Fruit fly (Drosophila melanogaster): Measurements from ENCODE around the gene CG45067.
A peak's percentile ranks its signal among the peaks of the same experiment; 100 is the strongest.

Gene CG45067

dm6 chr3L:3124519-3124918 lies 10.3 kb upstream of the CG45067 start:
- TF ChIP-seq Med (GFP tag): peak; percentile 66
- TF ChIP-seq ab (GFP tag; optimal IDR thresholded peaks at IDR 0.05): no peak
- peak; percentile 45 for TF ChIP-seq grau (tag; optimal IDR thresholded peaks at IDR 0.05)
- no peak for TF ChIP-seq H2.0 (GFP tag; IDR thresholded peaks at IDR 0.05)
- TF ChIP-seq Oaz (GFP tag; IDR thresholded peaks at IDR 0.05): 0 out of 2 replicates have a peak, but pooled peaks have one; percentile 16

dm6 chr3L:3122688-3123316 lies 8.5 kb upstream of the CG45067 start:
- peak; percentile 54 for TF ChIP-seq gem (tag; optimal IDR thresholded peaks at IDR 0.05)
- no peak for TF ChIP-seq CG34422 (GFP tag; IDR thresholded peaks at IDR 0.05)
- TF ChIP-seq crol (GFP tag; IDR thresholded peaks at IDR 0.05): peak; percentile 94
- TF ChIP-seq CG12391 (tag; optimal IDR thresholded peaks at IDR 0.05): no peak
- no peak for TF ChIP-seq scrt (GFP tag; optimal IDR thresholded peaks at IDR 0.05)
- TF ChIP-seq CG10979 (tag; optimal IDR thresholded peaks at IDR 0.05): peak; percentile 13
- peak; percentile 32 for TF ChIP-seq fd64A (GFP tag; optimal IDR thresholded peaks at IDR 0.05)
- TF ChIP-seq sens (GFP tag): peak; percentile 53
- peak; percentile 73 for TF ChIP-seq sug (tag; optimal IDR thresholded peaks at IDR 0.05)
- peak; percentile 11 for TF ChIP-seq MTF-1 (GFP tag; optimal IDR thresholded peaks at IDR 0.05; ENCODE audit: borderline replicate concordance)
- TF ChIP-seq abd-A (tag; optimal IDR thresholded peaks at IDR 0.05): no peak
- TF ChIP-seq CG15601 (tag; optimal IDR thresholded peaks at IDR 0.05): no peak
- TF ChIP-seq ara (GFP tag; IDR thresholded peaks at IDR 0.05): 0 out of 2 replicates have a peak, but pooled peaks have one; percentile 8
- TF ChIP-seq kni (GFP tag; optimal IDR thresholded peaks at IDR 0.05): peak; percentile 61
- TF ChIP-seq Pdp1 (GFP tag; optimal IDR thresholded peaks at IDR 0.05): peak in 1 of 2 experiments; percentile 83
- TF ChIP-seq Myb (GFP tag; optimal IDR thresholded peaks at IDR 0.05): no peak
- 0 out of 4 replicates have a peak, but pooled peaks have one; percentile 42 for TF ChIP-seq chinmo (GFP tag; IDR thresholded peaks at IDR 0.05; ENCODE audit: partially characterized antibody)
- TF ChIP-seq Doc3 (GFP tag; IDR thresholded peaks at IDR 0.05; ENCODE audit: partially characterized antibody): no peak
- no peak for TF ChIP-seq CG12299 (tag; optimal IDR thresholded peaks at IDR 0.05)
- TF ChIP-seq Hr78 (GFP tag; optimal IDR thresholded peaks at IDR 0.05): peak in 1 of 2 experiments; percentile 94
- no peak for TF ChIP-seq HLH3B (GFP tag; IDR thresholded peaks at IDR 0.05)
- peak; percentile 66 for TF ChIP-seq sr (GFP tag; IDR thresholded peaks at IDR 0.05)
- no peak for TF ChIP-seq pan (optimal IDR thresholded peaks at IDR 0.05)
- peak in 1 of 2 experiments; percentile 13 for TF ChIP-seq pan (GFP tag; optimal IDR thresholded peaks at IDR 0.05 in 1 of 2, IDR thresholded peaks at IDR 0.05 in 1 of 2)
- 0 out of 2 replicates have a peak, but pooled peaks have one; percentile 4 for TF ChIP-seq sisA (GFP tag; IDR thresholded peaks at IDR 0.05)
- TF ChIP-seq dysf (GFP tag; IDR thresholded peaks at IDR 0.05): 0 out of 3 replicates have a peak, but pooled peaks have one; percentile 26
- TF ChIP-seq CG12769 (tag; optimal IDR thresholded peaks at IDR 0.05): peak; percentile 57
- TF ChIP-seq Deaf1 (tag; optimal IDR thresholded peaks at IDR 0.05): peak; percentile 13
- TF ChIP-seq ci (GFP tag; IDR thresholded peaks at IDR 0.05): 0 out of 3 replicates have a peak, but pooled peaks have one; percentile 28
- peak; percentile 79 for TF ChIP-seq ftz-f1 (GFP tag; optimal IDR thresholded peaks at IDR 0.05)
- TF ChIP-seq CG31388 (GFP tag; optimal IDR thresholded peaks at IDR 0.05): no peak
- peak; percentile 11 for TF ChIP-seq lab (GFP tag; optimal IDR thresholded peaks at IDR 0.05)
- TF ChIP-seq CG6254 (GFP tag; optimal IDR thresholded peaks at IDR 0.05): peak; percentile 6
- no peak for TF ChIP-seq disco-r (GFP tag; optimal IDR thresholded peaks at IDR 0.05)
- TF ChIP-seq CG14441 (GFP tag; IDR thresholded peaks at IDR 0.05): no peak; the same call in 1 of the 2 replicates
- TF ChIP-seq CG9876 (GFP tag; optimal IDR thresholded peaks at IDR 0.05): no peak
- peak; percentile 52 for TF ChIP-seq CG7372 (GFP tag; IDR thresholded peaks at IDR 0.05)
- 0 out of 3 replicates have a peak, but pooled peaks have one; percentile 12 for TF ChIP-seq z (GFP tag; IDR thresholded peaks at IDR 0.05)
- peak; percentile 14 for TF ChIP-seq Fer1 (GFP tag; optimal IDR thresholded peaks at IDR 0.05)
- TF ChIP-seq CG2199 (GFP tag; IDR thresholded peaks at IDR 0.05): 0 out of 3 replicates have a peak, but pooled peaks have one; percentile 26
- TF ChIP-seq mirr (GFP tag; optimal IDR thresholded peaks at IDR 0.05): peak; percentile 6
- TF ChIP-seq Med (GFP tag): peak; percentile 74
- TF ChIP-seq Ptx1 (GFP tag; IDR thresholded peaks at IDR 0.05): peak; percentile 23; the same call in 1 of the 2 replicates

Data from whole organism, embryonic.